Fruit fly (Drosophila melanogaster) whole organism, embryonic: ENCODE measurements around the gene CG43059.

Source experiments
- Bgb ChIP-seq: fragments of 200-800 bp; sonication (Bioruptor generic); IDR thresholded peaks from 2 replicates; pipeline ENCODE4 v1.3.6; 2022; ENCODE audit warnings: missing biosample characterization, missing genetic modification characterization; ENCODE audit not compliant: partially characterized antibody
- CG12071 ChIP-seq: fragments of 200-800 bp; sonication (Bioruptor generic); optimal IDR thresholded peaks from 3 replicates; lab custom pipeline; 2018; ENCODE audit warnings: missing biosample characterization, mild to moderate bottlenecking, missing genetic modification characterization
- CG13296 ChIP-seq: fragments of 200-800 bp; sonication (Bioruptor generic); optimal IDR thresholded peaks from 3 replicates; lab custom pipeline; 2018; ENCODE audit warnings: missing biosample characterization, mild to moderate bottlenecking, missing genetic modification characterization
- CG15011 ChIP-seq: fragments of 200-800 bp; sonication (Bioruptor generic); optimal IDR thresholded peaks from 3 replicates; lab custom pipeline; 2018; ENCODE audit warnings: missing biosample characterization, mild to moderate bottlenecking, missing genetic modification characterization
- CG1603 ChIP-seq: fragments of 200-800 bp; sonication (Bioruptor generic); optimal IDR thresholded peaks from 2 replicates; lab custom pipeline; 2019; ENCODE audit warnings: missing biosample characterization, mild to moderate bottlenecking, missing genetic modification characterization, moderate library complexity
- CG30403 ChIP-seq: fragments of 200-800 bp; sonication (Bioruptor generic); optimal IDR thresholded peaks from 3 replicates; lab custom pipeline; 2016; ENCODE audit warnings: missing biosample characterization, missing genetic modification characterization
- CG33213 ChIP-seq: fragments of 200-800 bp; sonication (Bioruptor generic); optimal IDR thresholded peaks from 3 replicates; lab custom pipeline; 2016; ENCODE audit warnings: missing biosample characterization, missing genetic modification characterization
- CG34224 ChIP-seq: fragments of 200-800 bp; sonication (Bioruptor generic); IDR thresholded peaks from 3 replicates; pipeline ENCODE4 v1.3.6; 2022; ENCODE audit warnings: missing biosample characterization, missing genetic modification characterization; ENCODE audit not compliant: partially characterized antibody
- CG6791 ChIP-seq: fragments of 200-800 bp; sonication (Bioruptor generic); IDR thresholded peaks from 3 replicates; pipeline ENCODE4 v1.3.6; 2022; ENCODE audit warnings: missing biosample characterization, missing genetic modification characterization; ENCODE audit not compliant: partially characterized antibody
- CG9817 ChIP-seq: fragments of 200-800 bp; sonication (Bioruptor generic); optimal IDR thresholded peaks from 2 replicates; lab custom pipeline; 2018; ENCODE audit warnings: missing biosample characterization, mild to moderate bottlenecking, missing genetic modification characterization, moderate library complexity
- CG9932 ChIP-seq: fragments of 200-800 bp; sonication (Bioruptor generic); IDR thresholded peaks from 2 replicates; pipeline ENCODE4 v1.3.6; 2022; ENCODE audit warnings: missing biosample characterization, missing genetic modification characterization
- Dll ChIP-seq: fragments of 200-800 bp; sonication (Bioruptor generic); IDR thresholded peaks from 4 replicates; pipeline ENCODE4 v1.3.6; 2022; ENCODE audit warnings: missing biosample characterization, missing genetic modification characterization; ENCODE audit not compliant: partially characterized antibody
- Dref ChIP-seq: fragments of 200-800 bp; sonication (Bioruptor generic); IDR thresholded peaks from 2 replicates; pipeline ENCODE4 v1.3.6; 2022; ENCODE audit warnings: missing biosample characterization, missing genetic modification characterization
- E2f2 ChIP-seq: fragments of 200-800 bp; sonication (Bioruptor generic); IDR thresholded peaks from 2 replicates; pipeline ENCODE4 v1.3.6; 2022; ENCODE audit warnings: missing biosample characterization, missing genetic modification characterization
- HLH4C ChIP-seq: fragments of 200-800 bp; sonication (Bioruptor generic); IDR thresholded peaks from 3 replicates; pipeline ENCODE4 v1.3.6; 2022; ENCODE audit warnings: missing biosample characterization, missing genetic modification characterization; ENCODE audit not compliant: partially characterized antibody
- Hey ChIP-seq: fragments of 200-800 bp; sonication (Bioruptor generic); optimal IDR thresholded peaks from 3 replicates; lab custom pipeline; 2018; ENCODE audit warnings: missing biosample characterization, mild to moderate bottlenecking, missing genetic modification characterization
- HmgZ ChIP-seq: fragments of 200-800 bp; sonication (Bioruptor generic); optimal IDR thresholded peaks from 2 replicates; lab custom pipeline; 2018; ENCODE audit warnings: missing biosample characterization, mild to moderate bottlenecking, missing genetic modification characterization
- Hr3 ChIP-seq: fragments of 200-800 bp; sonication (Bioruptor generic); optimal IDR thresholded peaks from 3 replicates; lab custom pipeline; 2016; ENCODE audit warnings: missing biosample characterization, missing genetic modification characterization
- Kr ChIP-seq: fragments of 200-800 bp; sonication (Bioruptor generic); optimal IDR thresholded peaks from 2 replicates; lab custom pipeline; 2017; ENCODE audit warnings: missing biosample characterization, mild to moderate bottlenecking, missing genetic modification characterization
- NK7.1 ChIP-seq: fragments of 200-800 bp; sonication (Bioruptor generic); optimal IDR thresholded peaks from 3 replicates; lab custom pipeline; 2016; ENCODE audit warnings: missing biosample characterization, missing genetic modification characterization
- Pdp1 ChIP-seq, 2 experiments: fragments of 200-800 bp; sonication (Bioruptor generic); optimal IDR thresholded peaks; 3 replicates each; lab custom pipeline; 2016; ENCODE audit warnings: missing biosample characterization in 2 of 2, missing genetic modification characterization in 2 of 2, mild to moderate bottlenecking in 1 of 2, moderate library complexity in 1 of 2
- Side ChIP-seq: fragments of 200-800 bp; sonication (Bioruptor generic); optimal IDR thresholded peaks from 2 replicates; lab custom pipeline; 2016; ENCODE audit warnings: missing biosample characterization, missing genetic modification characterization
- Sry-δ ChIP-seq: fragments of 200-800 bp; sonication (Bioruptor generic); optimal IDR thresholded peaks from 2 replicates; lab custom pipeline; 2016; ENCODE audit warnings: missing biosample characterization, missing genetic modification characterization
- Trl ChIP-seq, 3 experiments: fragments of >200 bp in 2 of 3; fragments of 200-800 bp in 1 of 3; sonication (Bioruptor generic) in 1 of 3; optimal IDR thresholded peaks; 2 replicates in 1 of 3; 3 replicates in 2 of 3; lab custom pipeline; 2016 to 2017; ENCODE audit warnings: missing biosample characterization in 1 of 3, missing genetic modification characterization in 1 of 3
- Vsx1 ChIP-seq: fragments of 200-800 bp; sonication (Bioruptor generic); optimal IDR thresholded peaks from 2 replicates; lab custom pipeline; 2017; ENCODE audit warnings: missing biosample characterization, mild to moderate bottlenecking, missing genetic modification characterization, missing genetic modification reagents
- disco-r ChIP-seq: fragments of 200-800 bp; sonication (Bioruptor generic); optimal IDR thresholded peaks from 2 replicates; lab custom pipeline; 2016; ENCODE audit warnings: missing biosample characterization, missing genetic modification characterization
- dysf ChIP-seq: fragments of 200-800 bp; sonication (Bioruptor generic); IDR thresholded peaks from 3 replicates; pipeline ENCODE4 v1.3.6; 2022; ENCODE audit warnings: missing biosample characterization, missing genetic modification characterization
- ewg ChIP-seq: fragments of 200-800 bp; sonication (Bioruptor generic); optimal IDR thresholded peaks from 3 replicates; lab custom pipeline; 2017; ENCODE audit warnings: mild to moderate bottlenecking, missing biosample characterization, missing genetic modification reagents, missing genetic modification characterization
- fd64A ChIP-seq: fragments of 200-800 bp; sonication (Bioruptor generic); optimal IDR thresholded peaks from 3 replicates; lab custom pipeline; 2018; ENCODE audit warnings: missing biosample characterization, mild to moderate bottlenecking, missing genetic modification characterization
- fu2 ChIP-seq: fragments of 200-800 bp; sonication (Bioruptor generic); optimal IDR thresholded peaks from 2 replicates; lab custom pipeline; 2016; ENCODE audit warnings: missing biosample characterization, missing genetic modification characterization
- gcm ChIP-seq: fragments of 200-800 bp; sonication (Bioruptor generic); optimal IDR thresholded peaks from 2 replicates; lab custom pipeline; 2019; ENCODE audit warnings: missing biosample characterization, mild to moderate bottlenecking, missing genetic modification characterization, moderate library complexity
- gem ChIP-seq: fragments of 200-800 bp; sonication (Bioruptor generic); optimal IDR thresholded peaks from 2 replicates; lab custom pipeline; 2019; ENCODE audit warnings: missing biosample characterization, mild to moderate bottlenecking, missing genetic modification characterization, moderate library complexity
- grau ChIP-seq: fragments of 200-800 bp; optimal IDR thresholded peaks from 3 replicates; lab custom pipeline; 2019; ENCODE audit warnings: missing biosample characterization, mild to moderate bottlenecking, missing genetic modification characterization, moderate library complexity
- her ChIP-seq: fragments of 200-800 bp; sonication (Bioruptor generic); optimal IDR thresholded peaks from 2 replicates; lab custom pipeline; 2016; ENCODE audit warnings: missing biosample characterization, missing genetic modification characterization
- jigr1 ChIP-seq: fragments of 200-800 bp; sonication (Bioruptor generic); IDR thresholded peaks from 3 replicates; pipeline ENCODE4 v1.3.6; 2022; ENCODE audit warnings: missing biosample characterization, missing genetic modification characterization
- lab ChIP-seq: fragments of 200-800 bp; sonication (Bioruptor generic); optimal IDR thresholded peaks from 3 replicates; lab custom pipeline; 2017; ENCODE audit warnings: missing biosample characterization, missing genetic modification characterization, mild to moderate bottlenecking, moderate library complexity, missing genetic modification reagents
- lbe ChIP-seq: fragments of 200-800 bp; sonication (Bioruptor generic); optimal IDR thresholded peaks from 2 replicates; lab custom pipeline; 2016; ENCODE audit warnings: missing biosample characterization, mild to moderate bottlenecking, missing genetic modification characterization
- lilli ChIP-seq: fragments of 200-800 bp; sonication (Bioruptor generic); optimal IDR thresholded peaks from 3 replicates; lab custom pipeline; 2016; ENCODE audit warnings: missing biosample characterization, missing genetic modification characterization
- maf-S ChIP-seq: fragments of 200-800 bp; sonication (Bioruptor generic); optimal IDR thresholded peaks from 2 replicates; lab custom pipeline; 2016; ENCODE audit warnings: missing biosample characterization, missing genetic modification characterization
- pfk ChIP-seq: fragments of 200-800 bp; sonication (Bioruptor generic); optimal IDR thresholded peaks from 2 replicates; lab custom pipeline; 2018; ENCODE audit warnings: missing biosample characterization, mild to moderate bottlenecking, missing genetic modification characterization, moderate library complexity
- pum ChIP-seq: fragments of 200-800 bp; sonication (Bioruptor generic); optimal IDR thresholded peaks from 2 replicates; lab custom pipeline; 2016; ENCODE audit warnings: missing biosample characterization, missing genetic modification characterization
- sc ChIP-seq, 3 experiments: fragments of >200 bp in 2 of 3; fragments of 200-800 bp in 1 of 3; sonication (Bioruptor generic) in 1 of 3; optimal IDR thresholded peaks; 2 replicates in 2 of 3; 3 replicates in 1 of 3; lab custom pipeline; 2017; ENCODE audit warnings: mild to moderate bottlenecking in 1 of 3, missing biosample characterization in 1 of 3, missing genetic modification characterization in 1 of 3, missing genetic modification reagents in 1 of 3
- sd ChIP-seq: fragments of 200-800 bp; sonication (Bioruptor generic); optimal IDR thresholded peaks from 3 replicates; lab custom pipeline; 2018; ENCODE audit warnings: missing biosample characterization, mild to moderate bottlenecking, missing genetic modification characterization, moderate library complexity
- sisA ChIP-seq: fragments of 200-800 bp; sonication (Bioruptor generic); IDR thresholded peaks from 2 replicates; pipeline ENCODE4 v1.3.6; 2022; ENCODE audit warnings: missing biosample characterization, missing genetic modification characterization
- stwl ChIP-seq: fragments of 200-800 bp; sonication (Bioruptor generic); optimal IDR thresholded peaks from 3 replicates; lab custom pipeline; 2018; ENCODE audit warnings: missing biosample characterization, mild to moderate bottlenecking, missing genetic modification characterization, moderate library complexity
- trem ChIP-seq: fragments of 200-800 bp; optimal IDR thresholded peaks from 3 replicates; lab custom pipeline; 2019; ENCODE audit warnings: missing biosample characterization, mild to moderate bottlenecking, missing genetic modification characterization, moderate library complexity

Gene CG43059

dm6 chr3L:8340264-8341095, 21.7 kb upstream of the CG43059 start, which contains the start of the genes Prim1 and CG7083 (continued):
- TF ChIP-seq CG9817 (tag; lab: Kevin White, UChicago) (peak; percentile 43), pfk (GFP tag; lab: Kevin White, UChicago) (no peak), CG30403 (peak; percentile 68), E2f2 (GFP tag; lab: Robert Waterston, UW) (peak; percentile 82), lbe (peak; percentile 46), sisA (0 out of 2 replicates have a peak, but pooled peaks have one; percentile 22), dysf (GFP tag; lab: Robert Waterston, UW) (no peak), Hey (tag; lab: Kevin White, UChicago) (no peak), lilli (GFP tag; lab: Kevin White, UChicago) (peak; percentile 73), disco-r (no peak), ewg (peak; percentile 54), CG12071 (no peak), Sry-δ (GFP tag; lab: Kevin White, UChicago) (peak; percentile 63), Hr3 (GFP tag; lab: Kevin White, UChicago) (peak; percentile 49), sd (tag; lab: Kevin White, UChicago) (peak; percentile 99), sc (optimal IDR thresholded peaks at IDR 0.05; lab: Kevin White, UChicago) (no peak), sc (GFP tag; optimal IDR thresholded peaks at IDR 0.05; lab: Kevin White, UChicago) (peak; percentile 48), Pdp1 (GFP tag; optimal IDR thresholded peaks at IDR 0.05; lab: Kevin White, UChicago) (peak; percentile 57 to 90), Kr (GFP tag; lab: Kevin White, UChicago) (no peak), pum (peak; percentile 62), fd64A (GFP tag; lab: Kevin White, UChicago) (no peak), CG15011 (GFP tag; lab: Kevin White, UChicago) (no peak)

- TF ChIP-seq NK7.1 (GFP tag; lab: Kevin White, UChicago), result no peak
- peak; percentile 48; the same call in 1 of the 4 replicates for TF ChIP-seq Dll (GFP tag; lab: Robert Waterston, UW)
- TF ChIP-seq maf-S, result no peak
- peak; percentile 16 for TF ChIP-seq sd (tag; lab: Kevin White, UChicago)
- peak; percentile 98 for TF ChIP-seq E2f2 (GFP tag; lab: Robert Waterston, UW)
- no peak for TF ChIP-seq jigr1 (GFP tag; lab: Robert Waterston, UW)
- TF ChIP-seq Vsx1 (GFP tag; lab: Kevin White, UChicago), result peak; percentile 2
- peak; percentile 1 for TF ChIP-seq gem (tag; lab: Kevin White, UChicago)
- peak; percentile 76 for TF ChIP-seq HmgZ
- TF ChIP-seq fu2 (GFP tag; lab: Kevin White, UChicago), result no peak
- 0 out of 3 replicates have a peak, but pooled peaks have one; percentile 56 for TF ChIP-seq CG6791 (GFP tag; lab: Robert Waterston, UW)
- peak; percentile 30 for TF ChIP-seq lab (GFP tag; lab: Kevin White, UChicago)
- TF ChIP-seq HLH4C (GFP tag; lab: Robert Waterston, UW), result peak; percentile 37; the same call in 1 of the 3 replicates
- peak; percentile 13 for TF ChIP-seq CG33213 (GFP tag; lab: Kevin White, UChicago)
- peak; percentile 34; the same call in 1 of the 3 replicates for TF ChIP-seq CG34224 (GFP tag; lab: Robert Waterston, UW)
- TF ChIP-seq Dref (GFP tag; lab: Robert Waterston, UW), result peak; percentile 66
- TF ChIP-seq CG9932 (GFP tag; lab: Robert Waterston, UW), result peak; percentile 22; the same call in 1 of the 2 replicates
- TF ChIP-seq Kr (GFP tag; lab: Kevin White, UChicago), result no peak
- peak; percentile 42 for TF ChIP-seq CG13296
- no peak for TF ChIP-seq grau (tag; lab: Kevin White, UChicago)
- peak; percentile 58 for TF ChIP-seq CG1603 (tag; lab: Kevin White, UChicago)
- no peak for TF ChIP-seq Trl (optimal IDR thresholded peaks at IDR 0.05; lab: Kevin White, UChicago)
- TF ChIP-seq Trl (GFP tag; optimal IDR thresholded peaks at IDR 0.05; lab: Kevin White, UChicago), result no peak
- peak; percentile 15 for TF ChIP-seq gcm (GFP tag; lab: Kevin White, UChicago)
- peak; percentile 95 for TF ChIP-seq stwl (tag; lab: Kevin White, UChicago)
- no peak for TF ChIP-seq Side (GFP tag; lab: Kevin White, UChicago)
- TF ChIP-seq Bgb, result peak; percentile 28; the same call in 1 of the 2 replicates
- TF ChIP-seq trem (tag; lab: Kevin White, UChicago), result peak; percentile 36
- TF ChIP-seq her (GFP tag; lab: Kevin White, UChicago), result no peak
Observed at dm6 chr3L:8338921-8339320, 20.2 kb upstream of the CG43059 start, which contains the start of gene Pex2. TSS of gene Pex2 (plus strand) at chr3L:8339051.
